Fruit fly (Drosophila melanogaster) whole organism, wandering third instar larva: ENCODE results near the gene CG13305.

Source experiments
- Abd-B ChIP-seq: fragments of >200 bp; optimal IDR thresholded peaks from 2 replicates; lab custom pipeline; 2017; ENCODE audit warnings: missing biosample characterization, missing genetic modification characterization
- CG32264 ChIP-seq: fragments of 200-800 bp; sonication (Bioruptor generic); optimal IDR thresholded peaks from 2 replicates; lab custom pipeline; 2016; ENCODE audit warnings: missing biosample characterization, missing genetic modification characterization
- CG9705 ChIP-seq: fragments of 200-800 bp; sonication (Bioruptor generic); optimal IDR thresholded peaks from 2 replicates; lab custom pipeline; 2018; ENCODE audit warnings: missing biosample characterization, mild to moderate bottlenecking, missing genetic modification characterization
- CrebA ChIP-seq: fragments of 200-800 bp; sonication (Bioruptor generic); optimal IDR thresholded peaks from 2 replicates; lab custom pipeline; 2016; ENCODE audit warnings: missing biosample characterization, mild to moderate bottlenecking, missing genetic modification characterization, borderline replicate concordance
- Dfd ChIP-seq: fragments of >200 bp; optimal IDR thresholded peaks from 2 replicates; lab custom pipeline; 2017; ENCODE audit warnings: missing biosample characterization, missing genetic modification characterization
- Dif ChIP-seq: fragments of 200-275, 200-300 bp; sonication (Bioruptor generic); optimal IDR thresholded peaks from 2 replicates; lab custom pipeline; 2018; ENCODE audit warnings: missing biosample characterization, missing genetic modification characterization; ENCODE audit not compliant: partially characterized antibody
- GATAd ChIP-seq: sonication (Bioruptor generic); optimal IDR thresholded peaks from 2 replicates; lab custom pipeline; 2016; ENCODE audit warnings: missing biosample characterization, missing genetic modification characterization
- HLH106 ChIP-seq: fragments of 200-800 bp; optimal IDR thresholded peaks from 3 replicates; lab custom pipeline; 2019; ENCODE audit warnings: missing biosample characterization, mild to moderate bottlenecking, missing genetic modification characterization, moderate library complexity
- Hnf4 ChIP-seq: fragments of 200-800 bp; sonication (Bioruptor generic); optimal IDR thresholded peaks from 2 replicates; lab custom pipeline; 2016; ENCODE audit warnings: missing biosample characterization, mild to moderate bottlenecking, missing genetic modification characterization
- Hr78 ChIP-seq: fragments of >200 bp; optimal IDR thresholded peaks from 2 replicates; lab custom pipeline; 2017; ENCODE audit warnings: missing biosample characterization, missing genetic modification characterization
- Hr83 ChIP-seq: fragments of 200-300 bp; sonication (Bioruptor generic); optimal IDR thresholded peaks from 2 replicates; lab custom pipeline; 2016; ENCODE audit warnings: missing biosample characterization, mild to moderate bottlenecking, missing genetic modification characterization, moderate library complexity; ENCODE audit not compliant: poor library complexity, severe bottlenecking
- Jra ChIP-seq: sonication (Bioruptor generic); optimal IDR thresholded peaks from 2 replicates; lab custom pipeline; 2016; ENCODE audit warnings: missing biosample characterization, missing genetic modification characterization
- Mio ChIP-seq: sonication (Bioruptor generic); optimal IDR thresholded peaks from 2 replicates; lab custom pipeline; 2016; ENCODE audit warnings: missing biosample characterization, missing genetic modification characterization
- Myc ChIP-seq: fragments of >200 bp; optimal IDR thresholded peaks from 2 replicates; lab custom pipeline; 2017
- N ChIP-seq: fragments of >200 bp; optimal IDR thresholded peaks from 2 replicates; lab custom pipeline; 2018; ENCODE audit warnings: missing biosample characterization, missing external identifiers, missing genetic modification characterization
- OdsH ChIP-seq: fragments of 200-800 bp; sonication (Bioruptor generic); optimal IDR thresholded peaks from 2 replicates; lab custom pipeline; 2016; ENCODE audit warnings: missing biosample characterization, mild to moderate bottlenecking, missing genetic modification characterization
- Rel ChIP-seq, 2 experiments: fragments of 200-800 bp; sonication (Bioruptor generic) in 1 of 2; optimal IDR thresholded peaks; 2 replicates in 1 of 2; 3 replicates in 1 of 2; lab custom pipeline; 2016 to 2019; ENCODE audit warnings: mild to moderate bottlenecking in 2 of 2, missing biosample characterization in 2 of 2, missing genetic modification characterization in 2 of 2, moderate library complexity in 1 of 2
- Sp1 ChIP-seq: fragments of 200-800 bp; sonication (Bioruptor generic); optimal IDR thresholded peaks from 3 replicates; lab custom pipeline; 2019; ENCODE audit warnings: missing biosample characterization, mild to moderate bottlenecking, missing genetic modification characterization, moderate library complexity
- Vsx2 ChIP-seq: fragments of 200-300, 225-300 bp; sonication (Bioruptor generic); optimal IDR thresholded peaks from 2 replicates; lab custom pipeline; 2018; ENCODE audit warnings: missing biosample characterization, missing genetic modification characterization; ENCODE audit not compliant: partially characterized antibody
- br ChIP-seq: fragments of 200-800 bp; sonication (Bioruptor generic); optimal IDR thresholded peaks from 2 replicates; lab custom pipeline; 2016; ENCODE audit warnings: missing biosample characterization, missing genetic modification characterization
- brk ChIP-seq: fragments of 200-800 bp; sonication (Bioruptor generic); optimal IDR thresholded peaks from 2 replicates; lab custom pipeline; 2016; ENCODE audit warnings: missing biosample characterization, mild to moderate bottlenecking, missing genetic modification characterization
- dl ChIP-seq, 2 experiments: fragments of 175-275, 200-275 bp in 1 of 2; fragments of 200-275 bp in 1 of 2; sonication (Bioruptor generic); optimal IDR thresholded peaks; lab custom pipeline; 2018; ENCODE audit warnings: mild to moderate bottlenecking in 2 of 2, missing biosample characterization in 2 of 2, missing genetic modification characterization in 2 of 2, moderate library complexity in 2 of 2; ENCODE audit not compliant: partially characterized antibody in 2 of 2, insufficient read depth in 1 of 2
- dmrt93B ChIP-seq: fragments of 200-800 bp; sonication (Bioruptor generic); optimal IDR thresholded peaks from 2 replicates; lab custom pipeline; 2018; ENCODE audit warnings: missing biosample characterization, mild to moderate bottlenecking, missing genetic modification characterization
- dsf ChIP-seq: sonication (Bioruptor generic); optimal IDR thresholded peaks from 2 replicates; lab custom pipeline; 2016; ENCODE audit warnings: missing biosample characterization, missing genetic modification characterization, borderline replicate concordance
- ey ChIP-seq: fragments of 200-800 bp; sonication (Bioruptor generic); optimal IDR thresholded peaks from 2 replicates; lab custom pipeline; 2016; ENCODE audit warnings: missing biosample characterization, missing genetic modification characterization
- foxo ChIP-seq, 2 experiments: fragments of 200-800 bp; sonication (Bioruptor generic); optimal IDR thresholded peaks; 2 replicates in 1 of 2; 3 replicates in 1 of 2; lab custom pipeline; 2016 to 2017; ENCODE audit warnings: missing biosample characterization in 2 of 2, missing genetic modification characterization in 2 of 2
- fru ChIP-seq: fragments of 200-800 bp; sonication (Bioruptor generic); optimal IDR thresholded peaks from 3 replicates; lab custom pipeline; 2016; ENCODE audit warnings: missing biosample characterization, mild to moderate bottlenecking, missing genetic modification characterization
- h ChIP-seq: fragments of 200-800 bp; sonication (Bioruptor generic); optimal IDR thresholded peaks from 3 replicates; lab custom pipeline; 2016; ENCODE audit warnings: missing biosample characterization, mild to moderate bottlenecking, missing genetic modification characterization
- jim ChIP-seq: fragments of 175-275, 200-325 bp; sonication (Bioruptor generic); optimal IDR thresholded peaks from 2 replicates; lab custom pipeline; 2016; ENCODE audit warnings: missing biosample characterization, mild to moderate bottlenecking, missing genetic modification characterization
- lola ChIP-seq: fragments of >200 bp; optimal IDR thresholded peaks from 2 replicates; lab custom pipeline; 2017; ENCODE audit warnings: missing biosample characterization, missing genetic modification characterization
- pan ChIP-seq: fragments of >200 bp; optimal IDR thresholded peaks from 2 replicates; lab custom pipeline; 2017
- psq ChIP-seq: fragments of 200-800 bp; sonication (Bioruptor generic); optimal IDR thresholded peaks from 3 replicates; lab custom pipeline; 2017; ENCODE audit warnings: missing biosample characterization, mild to moderate bottlenecking, missing genetic modification characterization, moderate library complexity
- rgr ChIP-seq: fragments of 200-800 bp; sonication (Bioruptor generic); optimal IDR thresholded peaks from 3 replicates; lab custom pipeline; 2016; ENCODE audit warnings: missing biosample characterization, mild to moderate bottlenecking, missing genetic modification characterization
- sage ChIP-seq: fragments of 200-800 bp; sonication (Bioruptor generic); optimal IDR thresholded peaks from 2 replicates; lab custom pipeline; 2016; ENCODE audit warnings: missing biosample characterization, mild to moderate bottlenecking, missing genetic modification characterization
- sv ChIP-seq: fragments of 200-800 bp; sonication (Bioruptor generic); optimal IDR thresholded peaks from 3 replicates; lab custom pipeline; 2016; ENCODE audit warnings: missing biosample characterization, missing genetic modification characterization
- tai ChIP-seq: sonication (Bioruptor generic); optimal IDR thresholded peaks from 2 replicates; lab custom pipeline; 2016; ENCODE audit warnings: missing biosample characterization, missing genetic modification characterization
- usp ChIP-seq: fragments of >200 bp; optimal IDR thresholded peaks from 2 replicates; lab custom pipeline; 2017; ENCODE audit warnings: missing biosample characterization, missing genetic modification characterization
- woc ChIP-seq: sonication (Bioruptor generic); optimal IDR thresholded peaks from 2 replicates; lab custom pipeline; 2016; ENCODE audit warnings: missing biosample characterization, mild to moderate bottlenecking, missing genetic modification characterization

CG13305 gene

dm6 chr3L:8667809-8668593 lies 21.4 kb upstream of the CG13305 start:
- TF ChIP-seq dsf (GFP tag; lab: Kevin White, UChicago) (peak; percentile 17), sv (GFP tag; lab: Kevin White, UChicago) (no peak), lola (GFP tag; lab: Kevin White, UChicago) (no peak), HLH106 (peak; percentile 92), Dfd (GFP tag; lab: Kevin White, UChicago) (no peak), Hnf4 (peak; percentile 78), h (GFP tag; lab: Kevin White, UChicago) (peak; percentile 80), Jra (GFP tag; lab: Kevin White, UChicago) (no peak), sage (peak; percentile 64), pan (lab: Kevin White, UChicago) (no peak), CrebA (no peak), jim (GFP tag; lab: Kevin White, UChicago) (no peak), fru (peak; percentile 79), psq (GFP tag; lab: Kevin White, UChicago) (peak; percentile 85), Rel (GFP tag; optimal IDR thresholded peaks at IDR 0.05; lab: Kevin White, UChicago) (peak; percentile 63), Rel (tag; optimal IDR thresholded peaks at IDR 0.05; lab: Kevin White, UChicago) (peak; percentile 62), CG9705 (GFP tag; lab: Kevin White, UChicago) (peak; percentile 82), Mio (GFP tag; lab: Kevin White, UChicago) (no peak), Myc (lab: Kevin White, UChicago) (no peak), dmrt93B (GFP tag; lab: Kevin White, UChicago) (peak; percentile 80), OdsH (peak; percentile 90), rgr (GFP tag; lab: Kevin White, UChicago) (peak; percentile 89), usp (GFP tag; lab: Kevin White, UChicago) (no peak), br (GFP tag; lab: Kevin White, UChicago) (peak; percentile 61), Vsx2 (GFP tag; lab: Kevin White, UChicago) (peak; percentile 52), Dif (peak; percentile 45), Hr78 (GFP tag; lab: Kevin White, UChicago) (no peak), ey (GFP tag; lab: Kevin White, UChicago) (peak; percentile 67), Sp1 (GFP tag; lab: Kevin White, UChicago) (peak; percentile 93), GATAd (GFP tag; lab: Kevin White, UChicago) (no peak), tai (no peak), foxo (GFP tag; optimal IDR thresholded peaks at IDR 0.05; lab: Kevin White, UChicago) (peak in 1 of 2 experiments; percentile 89), woc (GFP tag; lab: Kevin White, UChicago) (peak; percentile 63), dl (GFP tag; optimal IDR thresholded peaks at IDR 0.05; lab: Kevin White, UChicago; ENCODE audit: insufficient read depth in 1 of 2, partially characterized antibody in 2 of 2) (no peak), Hr83 (GFP tag; lab: Kevin White, UChicago) (no peak), N (no peak), Abd-B (GFP tag; lab: Kevin White, UChicago) (no peak), CG32264 (GFP tag; lab: Kevin White, UChicago) (peak; percentile 21), brk (GFP tag; lab: Kevin White, UChicago) (peak; percentile 87)

dm6 chr3L:8666098-8666497 lies 19.5 kb upstream of the CG13305 start:
- TF ChIP-seq OdsH (no peak), Dfd (GFP tag; lab: Kevin White, UChicago) (no peak), Vsx2 (GFP tag; lab: Kevin White, UChicago) (no peak), Hnf4 (no peak), HLH106 (no peak), Mio (GFP tag; lab: Kevin White, UChicago) (no peak), sage (no peak), Sp1 (GFP tag; lab: Kevin White, UChicago) (no peak)
- TF ChIP-seq, all 38 proteins: peak for 0
